Worm (Caenorhabditis elegans): ENCODE measurements around the gene C07E3.4.

- TF ChIP-seq rnt-1 (tag; optimal IDR thresholded peaks at IDR 0.05) (no peak), aly-2 (tag; optimal IDR thresholded peaks at IDR 0.05) (no peak), lsy-2 (tag; optimal IDR thresholded peaks at IDR 0.05) (no peak), sptf-1 (tag; optimal IDR thresholded peaks at IDR 0.05) (no peak), nhr-76 (tag; optimal IDR thresholded peaks at IDR 0.05) (no peak), aha-1 (tag; optimal IDR thresholded peaks at IDR 0.05) (no peak), dpl-1 (GFP tag; optimal IDR thresholded peaks at IDR 0.05) (no peak)
These were observed 45.3 kb upstream of the C07E3.4 start, which contains the start of gene idpp-8 for ce11 chrII:10315252-10315651.

Measured in whole organism, L1 larva.